Fruit fly (Drosophila melanogaster) whole organism, embryonic: ENCODE measurements around the gene CG6878.

Experiments used
- Antp ChIP-seq: fragments of 200-800 bp; sonication (Bioruptor generic); optimal IDR thresholded peaks from 3 replicates; lab custom pipeline; 2016; ENCODE audit warnings: missing biosample characterization, missing genetic modification characterization
- CG10274 ChIP-seq: fragments of 200-800 bp; sonication (Bioruptor generic); optimal IDR thresholded peaks from 3 replicates; lab custom pipeline; 2017; ENCODE audit warnings: missing biosample characterization, mild to moderate bottlenecking, missing genetic modification characterization
- CG11456 ChIP-seq: fragments of 200-800 bp; sonication (Bioruptor generic); IDR thresholded peaks from 3 replicates; pipeline ENCODE4 v1.3.6; 2022; ENCODE audit warnings: missing biosample characterization, missing genetic modification characterization
- CG1233 ChIP-seq: fragments of 200-800 bp; sonication (Bioruptor generic); optimal IDR thresholded peaks from 4 replicates; lab custom pipeline; 2018; ENCODE audit warnings: missing biosample characterization, mild to moderate bottlenecking, missing genetic modification characterization
- CG12769 ChIP-seq: fragments of 200-800 bp; sonication (Bioruptor generic); optimal IDR thresholded peaks from 2 replicates; lab custom pipeline; 2019; ENCODE audit warnings: missing biosample characterization, mild to moderate bottlenecking, missing genetic modification characterization, moderate library complexity
- CG12942 ChIP-seq: fragments of 200-800 bp; sonication (Bioruptor generic); optimal IDR thresholded peaks from 3 replicates; lab custom pipeline; 2016; ENCODE audit warnings: missing biosample characterization, missing genetic modification characterization
- CG15011 ChIP-seq: fragments of 200-800 bp; sonication (Bioruptor generic); optimal IDR thresholded peaks from 3 replicates; lab custom pipeline; 2018; ENCODE audit warnings: missing biosample characterization, mild to moderate bottlenecking, missing genetic modification characterization
- CG1529 ChIP-seq: fragments of 200-800 bp; sonication (Bioruptor generic); optimal IDR thresholded peaks from 3 replicates; lab custom pipeline; 2018; ENCODE audit warnings: missing biosample characterization, missing genetic modification characterization
- CG18262 ChIP-seq: fragments of 200-800 bp; optimal IDR thresholded peaks from 3 replicates; lab custom pipeline; 2019; ENCODE audit warnings: missing biosample characterization, mild to moderate bottlenecking, missing genetic modification characterization, moderate library complexity
- CG18476 ChIP-seq: fragments of 200-800 bp; sonication (Bioruptor generic); optimal IDR thresholded peaks from 2 replicates; lab custom pipeline; 2016; ENCODE audit warnings: missing biosample characterization, mild to moderate bottlenecking, missing genetic modification characterization
- CG2116 ChIP-seq: fragments of 200-800 bp; sonication (Bioruptor generic); optimal IDR thresholded peaks from 3 replicates; lab custom pipeline; 2018; ENCODE audit warnings: missing biosample characterization, mild to moderate bottlenecking, missing genetic modification characterization
- CG2678 ChIP-seq: fragments of 200-800 bp; sonication (Bioruptor generic); optimal IDR thresholded peaks from 3 replicates; lab custom pipeline; 2019; ENCODE audit warnings: missing biosample characterization, mild to moderate bottlenecking, missing genetic modification characterization, moderate library complexity
- CG30431 ChIP-seq: fragments of 200-800 bp; sonication (Bioruptor generic); optimal IDR thresholded peaks from 2 replicates; lab custom pipeline; 2017; ENCODE audit warnings: missing biosample characterization, missing genetic modification characterization
- CG32767 ChIP-seq: fragments of 200-800 bp; sonication (Bioruptor generic); IDR thresholded peaks from 2 replicates; pipeline ENCODE4 v1.3.6; 2022; ENCODE audit warnings: missing biosample characterization, missing genetic modification characterization
- CG33557 ChIP-seq: fragments of 200-800 bp; sonication (Bioruptor generic); optimal IDR thresholded peaks from 2 replicates; lab custom pipeline; 2019; ENCODE audit warnings: missing biosample characterization, mild to moderate bottlenecking, missing genetic modification characterization, moderate library complexity
- CG3995 ChIP-seq: fragments of 200-800 bp; sonication (Bioruptor generic); optimal IDR thresholded peaks from 3 replicates; lab custom pipeline; 2016; ENCODE audit warnings: missing biosample characterization, missing genetic modification characterization
- CG4282 ChIP-seq: fragments of 200-800 bp; sonication (Bioruptor generic); optimal IDR thresholded peaks from 2 replicates; lab custom pipeline; 2016; ENCODE audit warnings: missing biosample characterization, missing genetic modification characterization
- CG4328 ChIP-seq: fragments of 200-800 bp; sonication (Bioruptor generic); optimal IDR thresholded peaks from 3 replicates; lab custom pipeline; 2017; ENCODE audit warnings: missing biosample characterization, missing genetic modification reagents, missing genetic modification characterization
- CG5953 ChIP-seq: fragments of 200-800 bp; sonication (Bioruptor generic); IDR thresholded peaks from 2 replicates; pipeline ENCODE4 v1.3.6; 2022; ENCODE audit warnings: missing biosample characterization, missing genetic modification characterization
- CG6654 ChIP-seq: fragments of 200-800 bp; sonication (Bioruptor generic); optimal IDR thresholded peaks from 2 replicates; lab custom pipeline; 2017; ENCODE audit warnings: missing biosample characterization, mild to moderate bottlenecking, missing genetic modification characterization
- CG7556 ChIP-seq: fragments of 200-800 bp; sonication (Bioruptor generic); optimal IDR thresholded peaks from 2 replicates; lab custom pipeline; 2017; ENCODE audit warnings: missing biosample characterization, mild to moderate bottlenecking, missing genetic modification characterization
- CG7839 ChIP-seq: fragments of 200-800 bp; sonication (Bioruptor generic); optimal IDR thresholded peaks from 3 replicates; lab custom pipeline; 2018; ENCODE audit warnings: missing biosample characterization, mild to moderate bottlenecking, missing genetic modification characterization, moderate library complexity
- Chrac-16 ChIP-seq: fragments of 200-800 bp; sonication (Bioruptor generic); optimal IDR thresholded peaks from 3 replicates; lab custom pipeline; 2016; ENCODE audit warnings: missing biosample characterization, missing genetic modification characterization
- Ets65A ChIP-seq: fragments of 200-800 bp; sonication (Bioruptor generic); peaks from one replicate; lab custom pipeline; 2016; ENCODE audit warnings: missing biosample characterization, missing genetic modification characterization
- Fer2 ChIP-seq: fragments of 200-800 bp; sonication (Bioruptor generic); optimal IDR thresholded peaks from 2 replicates; lab custom pipeline; 2018; ENCODE audit warnings: missing biosample characterization, mild to moderate bottlenecking, missing genetic modification characterization, moderate library complexity
- NFAT ChIP-seq: fragments of 200-800 bp; sonication (Bioruptor generic); IDR thresholded peaks from 2 replicates; pipeline ENCODE4 v1.3.6; 2022; ENCODE audit warnings: missing biosample characterization, missing genetic modification characterization
- Nf-YA ChIP-seq: fragments of 200-800 bp; sonication (Bioruptor generic); IDR thresholded peaks from 2 replicates; pipeline ENCODE4 v1.3.6; 2022; ENCODE audit warnings: missing biosample characterization, missing genetic modification characterization
- Nf-YB ChIP-seq: fragments of 200-800 bp; sonication (Bioruptor generic); optimal IDR thresholded peaks from 3 replicates; lab custom pipeline; 2019; ENCODE audit warnings: missing biosample characterization, mild to moderate bottlenecking, missing genetic modification characterization, moderate library complexity
- Oli ChIP-seq: fragments of 200-800 bp; sonication (Bioruptor generic); optimal IDR thresholded peaks from 2 replicates; lab custom pipeline; 2018; ENCODE audit warnings: missing biosample characterization, mild to moderate bottlenecking, missing genetic modification characterization, moderate library complexity
- Opbp ChIP-seq: fragments of 200-800 bp; sonication (Bioruptor generic); IDR thresholded peaks from 3 replicates; pipeline ENCODE4 v1.3.6; 2022; ENCODE audit warnings: missing biosample characterization, missing genetic modification characterization; ENCODE audit not compliant: partially characterized antibody
- PHDP ChIP-seq: fragments of 200-800 bp; sonication (Bioruptor generic); optimal IDR thresholded peaks from 3 replicates; lab custom pipeline; 2018; ENCODE audit warnings: missing biosample characterization, mild to moderate bottlenecking, missing genetic modification characterization, moderate library complexity
- Sox100B ChIP-seq: fragments of 200-800 bp; sonication (Bioruptor generic); optimal IDR thresholded peaks from 3 replicates; lab custom pipeline; 2018; ENCODE audit warnings: missing biosample characterization, mild to moderate bottlenecking, missing genetic modification characterization
- Spps ChIP-seq: fragments of 200-800 bp; sonication (Bioruptor generic); optimal IDR thresholded peaks from 2 replicates; lab custom pipeline; 2018; ENCODE audit warnings: missing biosample characterization, mild to moderate bottlenecking, missing genetic modification characterization
- ac ChIP-seq: fragments of 200-800 bp; sonication (Bioruptor generic); optimal IDR thresholded peaks from 3 replicates; lab custom pipeline; 2017; ENCODE audit warnings: missing biosample characterization, mild to moderate bottlenecking, missing genetic modification characterization
- ase ChIP-seq: fragments of 200-800 bp; sonication (Bioruptor generic); IDR thresholded peaks from 3 replicates; pipeline ENCODE4 v1.3.6; 2022; ENCODE audit warnings: missing biosample characterization, missing genetic modification characterization
- bowl ChIP-seq: fragments of 200-800 bp; sonication (Bioruptor generic); IDR thresholded peaks from 2 replicates; pipeline ENCODE4 v1.3.6; 2022; ENCODE audit warnings: missing biosample characterization, missing genetic modification characterization
- ems ChIP-seq: fragments of 200-800 bp; sonication (Bioruptor generic); optimal IDR thresholded peaks from 3 replicates; lab custom pipeline; 2016; ENCODE audit warnings: missing biosample characterization, missing genetic modification characterization
- ewg ChIP-seq: fragments of 200-800 bp; sonication (Bioruptor generic); optimal IDR thresholded peaks from 3 replicates; lab custom pipeline; 2017; ENCODE audit warnings: mild to moderate bottlenecking, missing biosample characterization, missing genetic modification reagents, missing genetic modification characterization
- gro ChIP-seq: fragments of 200-800 bp; sonication (Bioruptor generic); optimal IDR thresholded peaks from 2 replicates; lab custom pipeline; 2016; ENCODE audit warnings: missing biosample characterization, missing genetic modification characterization
- gsb-n ChIP-seq: fragments of 200-800 bp; sonication (Bioruptor generic); optimal IDR thresholded peaks from 3 replicates; lab custom pipeline; 2018; ENCODE audit warnings: missing biosample characterization, mild to moderate bottlenecking, missing genetic modification characterization
- kah ChIP-seq: fragments of 200-800 bp; sonication (Bioruptor generic); optimal IDR thresholded peaks from 2 replicates; lab custom pipeline; 2018; ENCODE audit warnings: missing biosample characterization, mild to moderate bottlenecking, missing genetic modification characterization
- lab ChIP-seq: fragments of 200-800 bp; sonication (Bioruptor generic); optimal IDR thresholded peaks from 3 replicates; lab custom pipeline; 2017; ENCODE audit warnings: missing biosample characterization, missing genetic modification characterization, mild to moderate bottlenecking, moderate library complexity, missing genetic modification reagents
- nom ChIP-seq: fragments of 200-800 bp; sonication (Bioruptor generic); optimal IDR thresholded peaks from 2 replicates; lab custom pipeline; 2017; ENCODE audit warnings: missing biosample characterization, missing genetic modification characterization, mild to moderate bottlenecking, moderate library complexity, missing genetic modification reagents
- oc ChIP-seq: fragments of 200-800 bp; sonication (Bioruptor generic); optimal IDR thresholded peaks from 2 replicates; lab custom pipeline; 2018; ENCODE audit warnings: missing biosample characterization, mild to moderate bottlenecking, missing genetic modification characterization, moderate library complexity
- onecut ChIP-seq: fragments of 200-800 bp; sonication (Bioruptor generic); IDR thresholded peaks from 2 replicates; pipeline ENCODE4 v1.3.6; 2022; ENCODE audit warnings: missing biosample characterization, missing genetic modification characterization
- pho ChIP-seq: fragments of 200-800 bp; sonication (Bioruptor generic); optimal IDR thresholded peaks from 2 replicates; lab custom pipeline; 2016; ENCODE audit warnings: missing biosample characterization, missing genetic modification characterization
- pum ChIP-seq: fragments of 200-800 bp; sonication (Bioruptor generic); optimal IDR thresholded peaks from 2 replicates; lab custom pipeline; 2016; ENCODE audit warnings: missing biosample characterization, missing genetic modification characterization
- pzg ChIP-seq: fragments of 200-800 bp; sonication (Bioruptor generic); optimal IDR thresholded peaks from 3 replicates; lab custom pipeline; 2018; ENCODE audit warnings: missing biosample characterization, mild to moderate bottlenecking, missing genetic modification characterization, moderate library complexity
- rib ChIP-seq: fragments of 200-800 bp; sonication (Bioruptor generic); IDR thresholded peaks from 2 replicates; pipeline ENCODE4 v1.3.6; 2022; ENCODE audit warnings: missing biosample characterization, missing genetic modification characterization
- shn ChIP-seq: fragments of 200-800 bp; sonication (Bioruptor generic); optimal IDR thresholded peaks from 3 replicates; lab custom pipeline; 2016; ENCODE audit warnings: missing biosample characterization, missing genetic modification characterization
- slbo ChIP-seq: fragments of 200-800 bp; sonication (Bioruptor generic); IDR thresholded peaks from 2 replicates; pipeline ENCODE4 v1.3.6; 2022; ENCODE audit warnings: missing biosample characterization, missing genetic modification characterization
- wek ChIP-seq: fragments of 200-800 bp; sonication (Bioruptor generic); optimal IDR thresholded peaks from 3 replicates; lab custom pipeline; 2018; ENCODE audit warnings: missing biosample characterization, mild to moderate bottlenecking, missing genetic modification characterization, moderate library complexity

CG6878 gene

DNA sequence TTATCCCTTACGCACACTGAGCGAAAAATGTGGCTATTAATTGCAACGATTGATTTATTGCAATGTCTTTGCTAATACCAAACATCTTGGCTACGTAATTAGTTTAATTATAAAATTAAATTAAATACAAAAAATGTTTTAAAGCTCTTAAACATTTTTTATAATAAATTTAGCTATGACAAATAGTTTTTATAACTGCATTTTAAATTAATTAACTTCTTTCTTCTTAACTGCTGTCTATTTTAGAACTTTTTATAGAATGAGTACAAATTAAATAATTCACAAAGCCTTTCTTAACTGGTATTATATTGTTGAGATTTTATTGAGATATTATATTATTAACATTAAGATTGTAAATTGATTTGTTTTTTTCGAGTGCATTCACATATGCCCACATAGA lies 13.2 kb downstream of the CG6878 start (continued):
- TF ChIP-seq ac (GFP tag; lab: Kevin White, UChicago) (no peak), Ets65A (no peak), gro (GFP tag; lab: Kevin White, UChicago) (no peak), ems (GFP tag; lab: Kevin White, UChicago) (no peak), Sox100B (GFP tag; lab: Kevin White, UChicago) (peak; percentile 17), CG30431 (no peak), Chrac-16 (GFP tag; lab: Kevin White, UChicago) (no peak), CG18262 (tag; lab: Kevin White, UChicago) (peak; percentile 84), CG2116 (GFP tag; lab: Kevin White, UChicago) (no peak), CG7556 (GFP tag; lab: Kevin White, UChicago) (peak; percentile 10), nom (GFP tag; lab: Kevin White, UChicago) (no peak), CG12769 (no peak), CG18476 (GFP tag; lab: Kevin White, UChicago) (no peak), CG10274 (GFP tag; lab: Kevin White, UChicago) (no peak), CG32767 (GFP tag; lab: Robert Waterston, UW) (no peak), CG4328 (GFP tag; lab: Kevin White, UChicago) (no peak), CG33557 (GFP tag; lab: Kevin White, UChicago) (peak; percentile 34), Opbp (no peak), onecut (GFP tag; lab: Robert Waterston, UW) (no peak), shn (no peak), Nf-YB (GFP tag; lab: Kevin White, UChicago) (no peak), CG15011 (GFP tag; lab: Kevin White, UChicago) (no peak), CG11456 (GFP tag; lab: Robert Waterston, UW) (no peak), pum (GFP tag; lab: Kevin White, UChicago) (no peak), oc (no peak), PHDP (tag; lab: Kevin White, UChicago) (no peak), CG6654 (GFP tag; lab: Kevin White, UChicago) (no peak), bowl (GFP tag; lab: Robert Waterston, UW) (no peak), CG2678 (peak; percentile 57), Antp (GFP tag; lab: Kevin White, UChicago) (no peak), Oli (tag; lab: Kevin White, UChicago) (peak; percentile 39), CG1529 (GFP tag; lab: Kevin White, UChicago) (no peak), Fer2 (tag; lab: Kevin White, UChicago) (no peak), CG4282 (no peak), Nf-YA (no peak), gsb-n (tag; lab: Kevin White, UChicago) (no peak), CG12942 (GFP tag; lab: Kevin White, UChicago) (no peak), CG7839 (tag; lab: Kevin White, UChicago) (peak; percentile 62), kah (GFP tag; lab: Kevin White, UChicago) (no peak), pzg (GFP tag; lab: Kevin White, UChicago) (no peak), rib (GFP tag; lab: Robert Waterston, UW) (no peak), ase (GFP tag; lab: Robert Waterston, UW) (no peak), ewg (GFP tag; lab: Kevin White, UChicago) (no peak), Spps (tag; lab: Kevin White, UChicago) (no peak), CG5953 (GFP tag; lab: Robert Waterston, UW) (no peak), lab (GFP tag; lab: Kevin White, UChicago) (no peak), slbo (GFP tag; lab: Robert Waterston, UW) (no peak), pho (GFP tag; lab: Kevin White, UChicago) (no peak), NFAT (GFP tag; lab: Robert Waterston, UW) (no peak), wek (no peak), CG1233 (no peak), CG3995 (GFP tag; lab: Kevin White, UChicago) (no peak)
